Worm (Caenorhabditis elegans): ENCODE results near the gene sdz-10.

DNA sequence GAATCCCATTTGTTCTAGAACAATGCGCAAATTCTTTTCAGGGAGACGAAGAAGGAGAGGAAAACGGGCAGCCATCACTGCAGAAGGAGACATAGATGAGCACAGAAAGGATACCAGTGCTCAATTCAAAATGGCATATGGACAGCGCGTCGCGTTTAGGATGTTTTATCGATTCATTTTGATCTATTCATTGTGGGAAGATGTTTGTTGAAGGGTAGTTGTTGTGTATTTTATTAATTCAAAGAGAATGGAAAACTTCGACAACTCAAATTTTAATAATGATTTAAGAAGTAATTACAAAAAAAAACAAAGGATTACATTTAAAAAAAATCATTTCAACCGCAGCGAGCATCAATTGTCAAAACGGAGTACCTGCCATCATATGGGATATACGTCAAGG is at the start of gene sdz-10:
- TF ChIP-seq unc-62 (GFP tag; optimal IDR thresholded peaks at IDR 0.05) (no peak), sptf-1 (tag; optimal IDR thresholded peaks at IDR 0.05) (no peak), elt-3 (tag; optimal IDR thresholded peaks at IDR 0.05) (no peak), ces-1 (GFP tag; optimal IDR thresholded peaks at IDR 0.05) (no peak)
